Worm (Caenorhabditis elegans) whole organism, L4/young adult: ENCODE measurements around the gene C53A5.2.

ENCODE experiments used
- W03F9.2 ChIP-seq: fragments of 150-350 bp; optimal IDR thresholded peaks from 2 replicates; lab custom pipeline; 2014; ENCODE audit warnings: missing biosample characterization, missing genetic modification characterization
- dao-5 ChIP-seq: sonication (generic microtip); optimal IDR thresholded peaks from 2 replicates; lab custom pipeline; 2016; ENCODE audit warnings: missing genotype, missing genetic modification characterization, moderate library complexity, missing compliant biosample characterization
- him-1 ChIP-seq: sonication (generic microtip); optimal IDR thresholded peaks from 2 replicates; lab custom pipeline; 2016; ENCODE audit warnings: missing genotype, missing genetic modification reagents, missing genetic modification characterization, missing compliant biosample characterization

C53A5.2 gene

DNA sequence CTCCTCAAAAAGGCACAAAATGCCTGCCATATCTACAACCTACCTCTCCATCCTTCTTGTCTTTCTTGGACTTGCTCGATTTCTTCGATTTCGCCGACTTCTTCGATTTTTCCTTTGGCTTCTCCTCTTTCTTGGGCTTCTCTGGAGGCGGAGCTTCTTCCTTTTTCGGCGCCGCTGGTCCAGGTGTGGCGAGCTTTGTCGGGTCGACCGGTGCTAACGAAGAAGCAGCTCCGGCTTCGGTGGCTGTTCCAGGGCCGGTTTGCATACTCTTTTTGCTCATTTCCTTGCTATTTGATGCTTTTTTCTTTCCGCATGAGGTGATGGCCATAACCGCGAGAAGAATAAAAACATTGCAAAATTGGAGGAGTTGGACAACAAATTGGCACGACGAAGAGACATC, 42.5 kb downstream of the C53A5.2 start:
- no peak for TF ChIP-seq him-1
- no peak for TF ChIP-seq W03F9.2
- no peak for TF ChIP-seq dao-5

DNA sequence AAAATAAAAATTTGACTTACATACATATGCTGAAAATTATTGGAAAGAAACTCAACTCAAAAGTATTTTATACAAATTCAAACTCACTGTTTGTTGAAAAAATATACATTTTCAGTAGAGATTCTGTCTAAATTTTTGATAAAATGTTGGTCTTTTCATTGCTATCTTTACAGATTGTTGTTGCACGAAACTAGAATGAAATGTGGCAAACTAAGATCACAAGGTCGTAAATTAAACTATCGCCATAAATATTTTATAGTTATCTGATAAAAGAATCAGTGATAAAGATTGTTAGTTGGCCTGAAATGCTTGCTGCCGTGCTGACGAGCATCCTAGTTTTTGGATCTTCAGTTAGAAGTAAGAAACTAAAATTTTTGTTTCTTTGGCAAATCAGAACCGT, 44.0 kb downstream of the C53A5.2 start, which contains the start of gene clec-55:
TSS of gene clec-55 (plus strand) at position 301 of the 400 bp plus-strand sequence.
- TF ChIP-seq W03F9.2 = no peak
- TF ChIP-seq dao-5 = no peak
- no peak for TF ChIP-seq him-1

DNA sequence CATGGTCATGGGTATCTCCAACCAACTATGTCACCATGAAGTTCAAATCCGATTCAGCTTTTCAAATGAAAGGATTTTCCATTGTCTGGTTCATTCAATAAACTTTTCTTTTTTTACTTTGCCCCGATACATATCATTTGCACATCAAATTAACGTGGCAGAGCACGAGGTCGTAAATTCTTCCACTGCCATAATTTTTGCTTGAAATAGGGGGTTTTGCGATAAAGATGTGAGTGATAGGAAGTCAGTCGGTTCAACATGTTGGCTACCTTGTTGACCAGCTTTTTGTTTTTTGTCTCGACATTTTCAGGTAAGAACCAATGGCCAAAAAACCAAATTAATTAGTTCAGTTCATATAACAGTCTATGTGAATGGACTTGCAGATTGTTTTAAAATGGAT, 46.3 kb downstream of the C53A5.2 start, which contains the start of gene clec-54:
TSS of gene clec-54 (plus strand) at position 224 of the 400 bp plus-strand sequence.
- TF ChIP-seq W03F9.2 (no peak), dao-5 (no peak), him-1 (no peak)

DNA sequence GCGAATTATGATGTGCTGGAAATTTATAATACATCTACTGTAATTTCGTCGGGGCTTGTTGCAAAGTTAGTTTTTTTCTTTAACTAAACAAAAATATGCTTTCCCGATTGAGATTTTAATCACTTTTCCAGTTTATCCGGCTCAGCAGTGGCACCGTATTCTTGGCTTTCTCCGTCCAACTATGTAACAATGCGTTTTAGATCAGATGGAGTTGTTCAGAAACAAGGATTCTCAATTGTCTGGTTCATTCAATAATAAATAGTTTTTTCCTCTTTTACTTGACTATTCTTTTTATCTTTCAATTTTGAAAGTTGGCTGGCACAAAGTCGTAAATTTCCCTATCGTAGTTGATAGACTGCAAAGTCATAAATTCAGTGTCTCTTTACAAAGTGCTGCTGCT, 48.9 kb downstream of the C53A5.2 start, which contains the start of gene clec-56:
TSS of gene clec-56 (plus strand) at position 301 of the 400 bp plus-strand sequence.
- TF ChIP-seq dao-5 (no peak), him-1 (no peak), W03F9.2 (no peak)
